Worm (Caenorhabditis elegans): ENCODE data around the gene urb-1.

ce11 chrV:6400528-6400927, 23.4 kb downstream of the urb-1 start:
- TF ChIP-seq W03F9.2 (tag; optimal IDR thresholded peaks at IDR 0.05), result no peak
- no peak for TF ChIP-seq dao-5 (tag; optimal IDR thresholded peaks at IDR 0.05)

All from whole organism, L4/young adult.